Fruit fly (Drosophila melanogaster) whole organism, embryonic: ENCODE data around the gene Cyp28c1.

ENCODE experiments used
- Ada2b ChIP-seq: fragments of 200-800 bp; sonication (Bioruptor generic); IDR thresholded peaks from 2 replicates; pipeline ENCODE4 v1.3.6; 2022; ENCODE audit warnings: missing biosample characterization, missing genetic modification characterization
- Blimp-1 ChIP-seq: fragments of 200-800 bp; sonication (Bioruptor generic); optimal IDR thresholded peaks from 3 replicates; lab custom pipeline; 2018; ENCODE audit warnings: missing biosample characterization, missing genetic modification characterization, mild to moderate bottlenecking, moderate library complexity, missing genetic modification reagents
- Bteb2 ChIP-seq: fragments of 200-800 bp; sonication (Bioruptor generic); optimal IDR thresholded peaks from 2 replicates; lab custom pipeline; 2016; ENCODE audit warnings: missing biosample characterization, missing genetic modification characterization
- CG10565 ChIP-seq: fragments of 200-800 bp; sonication (Bioruptor generic); optimal IDR thresholded peaks from 3 replicates; lab custom pipeline; 2016; ENCODE audit warnings: missing biosample characterization, mild to moderate bottlenecking, missing genetic modification characterization
- CG11504 ChIP-seq: fragments of 200-800 bp; sonication (Bioruptor generic); optimal IDR thresholded peaks from 3 replicates; lab custom pipeline; 2019; ENCODE audit warnings: missing biosample characterization, mild to moderate bottlenecking, missing genetic modification characterization, moderate library complexity
- CG11560 ChIP-seq: fragments of 200-800 bp; sonication (Bioruptor generic); IDR thresholded peaks from 3 replicates; pipeline ENCODE4 v1.3.6; 2022; ENCODE audit warnings: missing biosample characterization, missing genetic modification characterization
- CG12299 ChIP-seq: fragments of 200-800 bp; sonication (Bioruptor generic); optimal IDR thresholded peaks from 2 replicates; lab custom pipeline; 2018; ENCODE audit warnings: missing biosample characterization, mild to moderate bottlenecking, missing genetic modification characterization
- CG12659 ChIP-seq: fragments of 200-800 bp; sonication (Bioruptor generic); optimal IDR thresholded peaks from 3 replicates; lab custom pipeline; 2017; ENCODE audit warnings: mild to moderate bottlenecking, missing biosample characterization, missing genetic modification reagents, missing genetic modification characterization
- CG16863 ChIP-seq: fragments of 200-800 bp; sonication (Bioruptor generic); optimal IDR thresholded peaks from 3 replicates; lab custom pipeline; 2016; ENCODE audit warnings: missing biosample characterization, missing genetic modification characterization
- CG17359 ChIP-seq: fragments of 200-800 bp; sonication (Bioruptor generic); optimal IDR thresholded peaks from 3 replicates; lab custom pipeline; 2018; ENCODE audit warnings: missing biosample characterization, mild to moderate bottlenecking, missing genetic modification characterization, moderate library complexity
- CG17361 ChIP-seq: fragments of 200-800 bp; sonication (Bioruptor generic); IDR thresholded peaks from 3 replicates; pipeline ENCODE4 v1.3.6; 2022; ENCODE audit warnings: missing biosample characterization, missing genetic modification characterization
- CG17912 ChIP-seq: fragments of 200-800 bp; sonication (Bioruptor generic); optimal IDR thresholded peaks from 2 replicates; lab custom pipeline; 2018; ENCODE audit warnings: missing biosample characterization, mild to moderate bottlenecking, missing genetic modification characterization
- CG18011 ChIP-seq: fragments of 200-800 bp; sonication (Bioruptor generic); optimal IDR thresholded peaks from 2 replicates; lab custom pipeline; 2017; ENCODE audit warnings: missing biosample characterization, missing genetic modification characterization, mild to moderate bottlenecking, moderate library complexity, missing genotype
- CG18599 ChIP-seq: fragments of 200-800 bp; sonication (Bioruptor generic); optimal IDR thresholded peaks from 3 replicates; lab custom pipeline; 2017; ENCODE audit warnings: missing biosample characterization, missing genetic modification characterization, mild to moderate bottlenecking, moderate library complexity, missing genetic modification reagents
- CG2199 ChIP-seq: fragments of 200-800 bp; sonication (Bioruptor generic); IDR thresholded peaks from 3 replicates; pipeline ENCODE4 v1.3.6; 2022; ENCODE audit warnings: missing biosample characterization, missing genetic modification characterization
- CG2678 ChIP-seq: fragments of 200-800 bp; sonication (Bioruptor generic); optimal IDR thresholded peaks from 3 replicates; lab custom pipeline; 2019; ENCODE audit warnings: missing biosample characterization, mild to moderate bottlenecking, missing genetic modification characterization, moderate library complexity
- CG32772 ChIP-seq: fragments of 200-800 bp; sonication (Bioruptor generic); IDR thresholded peaks from 2 replicates; pipeline ENCODE4 v1.3.6; 2022; ENCODE audit warnings: missing biosample characterization, missing genetic modification characterization
- CG33557 ChIP-seq: fragments of 200-800 bp; sonication (Bioruptor generic); optimal IDR thresholded peaks from 2 replicates; lab custom pipeline; 2019; ENCODE audit warnings: missing biosample characterization, mild to moderate bottlenecking, missing genetic modification characterization, moderate library complexity
- CG3726 ChIP-seq: fragments of 200-800 bp; sonication (Bioruptor generic); IDR thresholded peaks from 3 replicates; pipeline ENCODE4, ENCODE4 v1.3.6; 2022; ENCODE audit warnings: missing biosample characterization, missing genetic modification characterization
- CG3995 ChIP-seq: fragments of 200-800 bp; sonication (Bioruptor generic); optimal IDR thresholded peaks from 3 replicates; lab custom pipeline; 2016; ENCODE audit warnings: missing biosample characterization, missing genetic modification characterization
- CG5953 ChIP-seq: fragments of 200-800 bp; sonication (Bioruptor generic); IDR thresholded peaks from 2 replicates; pipeline ENCODE4 v1.3.6; 2022; ENCODE audit warnings: missing biosample characterization, missing genetic modification characterization
- CG8359 ChIP-seq: fragments of 200-800 bp; sonication (Bioruptor generic); optimal IDR thresholded peaks from 2 replicates; lab custom pipeline; 2017; ENCODE audit warnings: missing biosample characterization, mild to moderate bottlenecking, missing genetic modification characterization, borderline replicate concordance
- CG8388 ChIP-seq: fragments of 200-800 bp; sonication (Bioruptor generic); optimal IDR thresholded peaks from 2 replicates; lab custom pipeline; 2019; ENCODE audit warnings: missing biosample characterization, mild to moderate bottlenecking, missing genetic modification characterization, moderate library complexity
- Dip3 ChIP-seq: fragments of 200-800 bp; sonication (Bioruptor generic); optimal IDR thresholded peaks from 3 replicates; lab custom pipeline; 2016; ENCODE audit warnings: missing biosample characterization, missing genetic modification characterization
- Doc3 ChIP-seq: fragments of 200-800 bp; sonication (Bioruptor generic); IDR thresholded peaks from 3 replicates; pipeline ENCODE4 v1.3.6; 2022; ENCODE audit warnings: missing biosample characterization, missing genetic modification characterization; ENCODE audit not compliant: partially characterized antibody
- H2.0 ChIP-seq: fragments of 200-800 bp; sonication (Bioruptor generic); IDR thresholded peaks from 2 replicates; pipeline ENCODE4 v1.3.6; 2022; ENCODE audit warnings: missing biosample characterization, missing genetic modification characterization
- Kr ChIP-seq: fragments of 200-800 bp; sonication (Bioruptor generic); optimal IDR thresholded peaks from 2 replicates; lab custom pipeline; 2017; ENCODE audit warnings: missing biosample characterization, mild to moderate bottlenecking, missing genetic modification characterization
- Med ChIP-seq: fragments of 200-800 bp; sonication (Bioruptor generic); peaks from one replicate; lab custom pipeline; 2016; ENCODE audit warnings: missing biosample characterization, missing genetic modification characterization, mild to moderate bottlenecking, inconsistent platforms, moderate library complexity
- Nf-YA ChIP-seq: fragments of 200-800 bp; sonication (Bioruptor generic); IDR thresholded peaks from 2 replicates; pipeline ENCODE4 v1.3.6; 2022; ENCODE audit warnings: missing biosample characterization, missing genetic modification characterization
- Nf-YC ChIP-seq: fragments of 200-800 bp; optimal IDR thresholded peaks from 3 replicates; lab custom pipeline; 2019; ENCODE audit warnings: missing biosample characterization, mild to moderate bottlenecking, missing genetic modification characterization, moderate library complexity
- Optix ChIP-seq: fragments of 200-800 bp; sonication (Bioruptor generic); IDR thresholded peaks from 3 replicates; pipeline ENCODE4 v1.3.6; 2022; ENCODE audit warnings: missing biosample characterization, missing genetic modification characterization
- ara ChIP-seq: fragments of 200-800 bp; sonication (Bioruptor generic); IDR thresholded peaks from 2 replicates; pipeline ENCODE4 v1.3.6; 2022; ENCODE audit warnings: missing biosample characterization, missing genetic modification characterization
- ash1 ChIP-seq: fragments of 200-800 bp; sonication (Bioruptor generic); optimal IDR thresholded peaks from 2 replicates; lab custom pipeline; 2018; ENCODE audit warnings: missing biosample characterization, mild to moderate bottlenecking, missing genetic modification characterization
- cg ChIP-seq: fragments of 200-800 bp; sonication (Bioruptor generic); optimal IDR thresholded peaks from 3 replicates; lab custom pipeline; 2019; ENCODE audit warnings: missing biosample characterization, mild to moderate bottlenecking, missing genetic modification characterization, moderate library complexity
- dm ChIP-seq: fragments of 200-800 bp; sonication (Bioruptor generic); optimal IDR thresholded peaks from 3 replicates; lab custom pipeline; 2016; ENCODE audit warnings: missing biosample characterization, missing genetic modification characterization
- ftz-f1 ChIP-seq: fragments of 200-800 bp; sonication (Bioruptor generic); optimal IDR thresholded peaks from 2 replicates; lab custom pipeline; 2016; ENCODE audit warnings: missing biosample characterization, missing genetic modification characterization
- gem ChIP-seq: fragments of 200-800 bp; sonication (Bioruptor generic); optimal IDR thresholded peaks from 2 replicates; lab custom pipeline; 2019; ENCODE audit warnings: missing biosample characterization, mild to moderate bottlenecking, missing genetic modification characterization, moderate library complexity
- hb ChIP-seq: fragments of 200-800 bp; sonication (Bioruptor generic); IDR thresholded peaks from 3 replicates; pipeline ENCODE4 v1.3.6; 2022; ENCODE audit warnings: missing biosample characterization, missing genetic modification characterization; ENCODE audit not compliant: partially characterized antibody
- jumu ChIP-seq: fragments of 200-800 bp; sonication (Bioruptor generic); optimal IDR thresholded peaks from 3 replicates; lab custom pipeline; 2016; ENCODE audit warnings: missing biosample characterization, missing genetic modification characterization
- kni ChIP-seq: fragments of 200-800 bp; sonication (Bioruptor generic); optimal IDR thresholded peaks from 3 replicates; lab custom pipeline; 2017; ENCODE audit warnings: mild to moderate bottlenecking, missing biosample characterization, missing genetic modification reagents, missing genetic modification characterization
- onecut ChIP-seq: fragments of 200-800 bp; sonication (Bioruptor generic); IDR thresholded peaks from 2 replicates; pipeline ENCODE4 v1.3.6; 2022; ENCODE audit warnings: missing biosample characterization, missing genetic modification characterization
- pnt ChIP-seq: fragments of 200-800 bp; sonication (Bioruptor generic); optimal IDR thresholded peaks from 3 replicates; lab custom pipeline; 2016; ENCODE audit warnings: missing biosample characterization, missing genetic modification characterization
- pum ChIP-seq: fragments of 200-800 bp; sonication (Bioruptor generic); optimal IDR thresholded peaks from 2 replicates; lab custom pipeline; 2016; ENCODE audit warnings: missing biosample characterization, missing genetic modification characterization
- repo ChIP-seq: fragments of 200-800 bp; sonication (Bioruptor generic); optimal IDR thresholded peaks from 2 replicates; lab custom pipeline; 2016; ENCODE audit warnings: missing biosample characterization, missing genetic modification characterization
- rib ChIP-seq: fragments of 200-800 bp; sonication (Bioruptor generic); IDR thresholded peaks from 2 replicates; pipeline ENCODE4 v1.3.6; 2022; ENCODE audit warnings: missing biosample characterization, missing genetic modification characterization
- schlank ChIP-seq: fragments of 200-800 bp; sonication (Bioruptor generic); optimal IDR thresholded peaks from 2 replicates; lab custom pipeline; 2018; ENCODE audit warnings: missing biosample characterization, mild to moderate bottlenecking, missing genetic modification characterization
- sens-2 ChIP-seq: fragments of 200-800 bp; sonication (Bioruptor generic); IDR thresholded peaks from 2 replicates; pipeline ENCODE4 v1.3.6; 2022; ENCODE audit warnings: missing biosample characterization, missing genetic modification characterization
- shn ChIP-seq: fragments of 200-800 bp; sonication (Bioruptor generic); optimal IDR thresholded peaks from 3 replicates; lab custom pipeline; 2016; ENCODE audit warnings: missing biosample characterization, missing genetic modification characterization
- zf30C ChIP-seq: fragments of 200-800 bp; sonication (Bioruptor generic); optimal IDR thresholded peaks from 3 replicates; lab custom pipeline; 2018; ENCODE audit warnings: missing biosample characterization, mild to moderate bottlenecking, missing genetic modification characterization

The Cyp28c1 gene

dm6 chrX:11818047-11818766 is 21.2 kb upstream of the Cyp28c1 start (continued):
- TF ChIP-seq Bteb2 (GFP tag; lab: Kevin White, UChicago): peak; percentile 88
- peak; percentile 96 for TF ChIP-seq jumu (GFP tag; lab: Kevin White, UChicago)
- TF ChIP-seq CG33557 (GFP tag; lab: Kevin White, UChicago): peak; percentile 85
- no peak for TF ChIP-seq ash1
- TF ChIP-seq H2.0 (GFP tag; lab: Robert Waterston, UW): peak; percentile 93
- peak; percentile 95 for TF ChIP-seq CG16863 (GFP tag; lab: Kevin White, UChicago)
- peak; percentile 96 for TF ChIP-seq CG18599 (GFP tag; lab: Kevin White, UChicago)
- TF ChIP-seq CG3726: peak; percentile 91
- TF ChIP-seq CG17361 (GFP tag; lab: Robert Waterston, UW): peak; percentile 92
- TF ChIP-seq rib (GFP tag; lab: Robert Waterston, UW): peak; percentile 79
- TF ChIP-seq CG11560 (tag; lab: Robert Waterston, UW): peak; percentile 68; the same call in 2 of the 3 replicates
- peak; percentile 89 for TF ChIP-seq dm (GFP tag; lab: Kevin White, UChicago)
- TF ChIP-seq CG17912: peak; percentile 70
- peak; percentile 84 for TF ChIP-seq CG18011 (GFP tag; lab: Kevin White, UChicago)
- no peak for TF ChIP-seq zf30C (GFP tag; lab: Kevin White, UChicago)
- peak; percentile 75 for TF ChIP-seq cg (GFP tag; lab: Kevin White, UChicago)
- TF ChIP-seq CG2199 (GFP tag; lab: Robert Waterston, UW): peak; percentile 85
- TF ChIP-seq hb (GFP tag; lab: Robert Waterston, UW): peak; percentile 62; the same call in 1 of the 3 replicates
- peak; percentile 52 for TF ChIP-seq CG3995 (GFP tag; lab: Kevin White, UChicago)
- TF ChIP-seq Blimp-1 (GFP tag; lab: Kevin White, UChicago): peak; percentile 94
- TF ChIP-seq sens-2: peak; percentile 91
- TF ChIP-seq Optix: peak; percentile 94
- peak; percentile 90 for TF ChIP-seq Nf-YA (GFP tag; lab: Robert Waterston, UW)
- peak; percentile 85 for TF ChIP-seq onecut (GFP tag; lab: Robert Waterston, UW)
- TF ChIP-seq pnt: peak; percentile 93
- TF ChIP-seq repo (GFP tag; lab: Kevin White, UChicago): peak; percentile 94
- TF ChIP-seq shn (GFP tag; lab: Kevin White, UChicago): peak; percentile 95
- peak; percentile 10 for TF ChIP-seq ftz-f1 (GFP tag; lab: Kevin White, UChicago)
- peak; percentile 87 for TF ChIP-seq schlank (tag; lab: Kevin White, UChicago)
- peak; percentile 94 for TF ChIP-seq CG11504
- TF ChIP-seq Med (GFP tag; lab: Kevin White, UChicago): peak; percentile 99
- peak; percentile 78 for TF ChIP-seq CG8359
- peak; percentile 95 for TF ChIP-seq CG2678 (tag; lab: Kevin White, UChicago)
- TF ChIP-seq Dip3 (GFP tag; lab: Kevin White, UChicago): peak; percentile 87
- peak; percentile 92 for TF ChIP-seq CG32772 (GFP tag; lab: Robert Waterston, UW)
- peak; percentile 93 for TF ChIP-seq ara (GFP tag; lab: Robert Waterston, UW)
- TF ChIP-seq pum (GFP tag; lab: Kevin White, UChicago): peak; percentile 95
- TF ChIP-seq Kr (GFP tag; lab: Kevin White, UChicago): no peak
- TF ChIP-seq CG17359 (tag; lab: Kevin White, UChicago): peak; percentile 97
- TF ChIP-seq CG12659: peak; percentile 95
- TF ChIP-seq CG10565: peak; percentile 77
- peak; percentile 98 for TF ChIP-seq CG8388
- TF ChIP-seq kni (GFP tag; lab: Kevin White, UChicago): peak; percentile 66
- TF ChIP-seq Nf-YC (tag; lab: Kevin White, UChicago): peak; percentile 84
- peak; percentile 37; the same call in 1 of the 3 replicates for TF ChIP-seq Doc3 (GFP tag; lab: Robert Waterston, UW)
- peak; percentile 97 for TF ChIP-seq gem (tag; lab: Kevin White, UChicago)
- TF ChIP-seq CG5953: peak; percentile 91
- TF ChIP-seq CG12299 (tag; lab: Kevin White, UChicago): peak; percentile 88
- TF ChIP-seq Ada2b (GFP tag; lab: Robert Waterston, UW): peak; percentile 96
